Worm (Caenorhabditis elegans) whole organism, L4/young adult: Measurements from ENCODE around the gene vit-3.

ENCODE experiments used
- W03F9.2 ChIP-seq: fragments of 150-350 bp; optimal IDR thresholded peaks from 2 replicates; lab custom pipeline; 2014; ENCODE audit warnings: missing biosample characterization, missing genetic modification characterization
- him-1 ChIP-seq: sonication (generic microtip); optimal IDR thresholded peaks from 2 replicates; lab custom pipeline; 2016; ENCODE audit warnings: missing genotype, missing genetic modification reagents, missing genetic modification characterization, missing compliant biosample characterization

- no peak for TF ChIP-seq him-1 (tag; lab: Kevin White, UChicago)
- TF ChIP-seq W03F9.2 (tag; lab: Kevin White, UChicago): no peak
Measured at ce11 chrX:3596967-3597366, 24.6 kb upstream of the vit-3 start.
